Fruit fly (Drosophila melanogaster) whole organism, embryonic: Measurements from ENCODE around the gene CG18557.

ENCODE experiments used
- Bteb2 ChIP-seq: fragments of 200-800 bp; sonication (Bioruptor generic); optimal IDR thresholded peaks from 2 replicates; lab custom pipeline; 2016; ENCODE audit warnings: missing biosample characterization, missing genetic modification characterization
- CG1024 ChIP-seq: fragments of 200-800 bp; sonication (Bioruptor generic); IDR thresholded peaks from 2 replicates; pipeline ENCODE4 v1.3.6; 2022; ENCODE audit warnings: missing biosample characterization, missing genetic modification characterization
- CG11504 ChIP-seq: fragments of 200-800 bp; sonication (Bioruptor generic); optimal IDR thresholded peaks from 3 replicates; lab custom pipeline; 2019; ENCODE audit warnings: missing biosample characterization, mild to moderate bottlenecking, missing genetic modification characterization, moderate library complexity
- CG14710 ChIP-seq: fragments of 200-800 bp; sonication (Bioruptor generic); optimal IDR thresholded peaks from 3 replicates; lab custom pipeline; 2019; ENCODE audit warnings: missing biosample characterization, mild to moderate bottlenecking, missing genetic modification characterization, moderate library complexity
- CG15011 ChIP-seq: fragments of 200-800 bp; sonication (Bioruptor generic); optimal IDR thresholded peaks from 3 replicates; lab custom pipeline; 2018; ENCODE audit warnings: missing biosample characterization, mild to moderate bottlenecking, missing genetic modification characterization
- CG15269 ChIP-seq: fragments of 200-800 bp; sonication (Bioruptor generic); optimal IDR thresholded peaks from 2 replicates; lab custom pipeline; 2018; ENCODE audit warnings: missing biosample characterization, mild to moderate bottlenecking, missing genetic modification characterization, moderate library complexity
- CG15479 ChIP-seq: fragments of 200-800 bp; sonication (Bioruptor generic); optimal IDR thresholded peaks from 3 replicates; lab custom pipeline; 2019; ENCODE audit warnings: missing biosample characterization, mild to moderate bottlenecking, missing genetic modification characterization, moderate library complexity
- CG16863 ChIP-seq: fragments of 200-800 bp; sonication (Bioruptor generic); optimal IDR thresholded peaks from 3 replicates; lab custom pipeline; 2016; ENCODE audit warnings: missing biosample characterization, missing genetic modification characterization
- CG17829 ChIP-seq: fragments of 200-800 bp; optimal IDR thresholded peaks from 2 replicates; lab custom pipeline; 2019; ENCODE audit warnings: missing biosample characterization, mild to moderate bottlenecking, missing genetic modification characterization, moderate library complexity
- CG2129 ChIP-seq: fragments of 200-800 bp; sonication (Bioruptor generic); IDR thresholded peaks from 2 replicates; pipeline ENCODE4 v1.3.6; 2022; ENCODE audit warnings: missing biosample characterization, missing genetic modification characterization; ENCODE audit not compliant: partially characterized antibody
- CG3281 ChIP-seq: fragments of 200-800 bp; sonication (Bioruptor generic); optimal IDR thresholded peaks from 3 replicates; lab custom pipeline; 2017; ENCODE audit warnings: missing biosample characterization, mild to moderate bottlenecking, missing genetic modification characterization
- CG4424 ChIP-seq: fragments of 200-800 bp; sonication (Bioruptor generic); optimal IDR thresholded peaks from 3 replicates; lab custom pipeline; 2016; ENCODE audit warnings: missing biosample characterization, missing genetic modification characterization
- CG6689 ChIP-seq: fragments of 200-800 bp; sonication (Bioruptor generic); IDR thresholded peaks from 2 replicates; pipeline ENCODE4 v1.3.6; 2022; ENCODE audit warnings: missing biosample characterization, missing genetic modification characterization
- CG6854 ChIP-seq: fragments of 200-800 bp; sonication (Bioruptor generic); optimal IDR thresholded peaks from 3 replicates; lab custom pipeline; 2017; ENCODE audit warnings: missing biosample characterization, mild to moderate bottlenecking, missing genetic modification characterization
- CG7556 ChIP-seq: fragments of 200-800 bp; sonication (Bioruptor generic); optimal IDR thresholded peaks from 2 replicates; lab custom pipeline; 2017; ENCODE audit warnings: missing biosample characterization, mild to moderate bottlenecking, missing genetic modification characterization
- CG7987 ChIP-seq: fragments of 200-800 bp; sonication (Bioruptor generic); optimal IDR thresholded peaks from 2 replicates; lab custom pipeline; 2018; ENCODE audit warnings: missing biosample characterization, mild to moderate bottlenecking, missing genetic modification characterization, moderate library complexity
- Dip3 ChIP-seq: fragments of 200-800 bp; sonication (Bioruptor generic); optimal IDR thresholded peaks from 3 replicates; lab custom pipeline; 2016; ENCODE audit warnings: missing biosample characterization, missing genetic modification characterization
- Drgx ChIP-seq: fragments of 200-800 bp; sonication (Bioruptor generic); IDR thresholded peaks from 2 replicates; pipeline ENCODE4 v1.3.6; 2022; ENCODE audit warnings: missing biosample characterization, missing genetic modification characterization
- ERR ChIP-seq: fragments of 200-800 bp; sonication (Bioruptor generic); optimal IDR thresholded peaks from 2 replicates; lab custom pipeline; 2016; ENCODE audit warnings: missing biosample characterization, missing genetic modification characterization
- Fer3 ChIP-seq: fragments of 200-800 bp; sonication (Bioruptor generic); optimal IDR thresholded peaks from 2 replicates; lab custom pipeline; 2018; ENCODE audit warnings: missing biosample characterization, mild to moderate bottlenecking, missing genetic modification characterization, moderate library complexity
- Hand ChIP-seq: fragments of 200-800 bp; sonication (Bioruptor generic); optimal IDR thresholded peaks from 2 replicates; lab custom pipeline; 2017; ENCODE audit warnings: mild to moderate bottlenecking, missing biosample characterization, missing genetic modification reagents, missing genetic modification characterization
- Hr51 ChIP-seq, 2 experiments: fragments of 200-800 bp; sonication (Bioruptor generic); optimal IDR thresholded peaks; 2 replicates in 1 of 2; 3 replicates in 1 of 2; lab custom pipeline; 2016 to 2018; ENCODE audit warnings: missing biosample characterization in 2 of 2, missing genetic modification characterization in 2 of 2, mild to moderate bottlenecking in 1 of 2, moderate library complexity in 1 of 2
- Jarid2 ChIP-seq: fragments of 200-800 bp; sonication (Bioruptor generic); optimal IDR thresholded peaks from 3 replicates; lab custom pipeline; 2017; ENCODE audit warnings: mild to moderate bottlenecking, missing biosample characterization, missing genetic modification reagents, missing genetic modification characterization
- Ptx1 ChIP-seq: fragments of 200-800 bp; sonication (Bioruptor generic); IDR thresholded peaks from 2 replicates; pipeline ENCODE4 v1.3.6; 2022; ENCODE audit warnings: missing biosample characterization, missing genetic modification characterization
- Side ChIP-seq: fragments of 200-800 bp; sonication (Bioruptor generic); optimal IDR thresholded peaks from 2 replicates; lab custom pipeline; 2016; ENCODE audit warnings: missing biosample characterization, missing genetic modification characterization
- Sox100B ChIP-seq: fragments of 200-800 bp; sonication (Bioruptor generic); optimal IDR thresholded peaks from 3 replicates; lab custom pipeline; 2018; ENCODE audit warnings: missing biosample characterization, mild to moderate bottlenecking, missing genetic modification characterization
- Sox102F ChIP-seq: fragments of 200-800 bp; sonication (Bioruptor generic); optimal IDR thresholded peaks from 2 replicates; lab custom pipeline; 2018; ENCODE audit warnings: missing biosample characterization, mild to moderate bottlenecking, missing genetic modification characterization, moderate library complexity
- Ssrp ChIP-seq: fragments of 200-800 bp; sonication (Bioruptor generic); optimal IDR thresholded peaks from 2 replicates; lab custom pipeline; 2018; ENCODE audit warnings: missing biosample characterization, mild to moderate bottlenecking, missing genetic modification characterization, moderate library complexity
- TFAM ChIP-seq: fragments of 200-800 bp; sonication (Bioruptor generic); optimal IDR thresholded peaks from 2 replicates; lab custom pipeline; 2017; ENCODE audit warnings: missing biosample characterization, missing genetic modification characterization, inconsistent platforms
- bbx ChIP-seq: fragments of 200-800 bp; sonication (Bioruptor generic); IDR thresholded peaks from 2 replicates; pipeline ENCODE4 v1.3.6; 2022; ENCODE audit warnings: missing biosample characterization, missing genetic modification characterization; ENCODE audit not compliant: partially characterized antibody
- br ChIP-seq: fragments of >200 bp; optimal IDR thresholded peaks from 2 replicates; lab custom pipeline; 2017
- cg ChIP-seq: fragments of 200-800 bp; sonication (Bioruptor generic); optimal IDR thresholded peaks from 3 replicates; lab custom pipeline; 2019; ENCODE audit warnings: missing biosample characterization, mild to moderate bottlenecking, missing genetic modification characterization, moderate library complexity
- dysf ChIP-seq: fragments of 200-800 bp; sonication (Bioruptor generic); IDR thresholded peaks from 3 replicates; pipeline ENCODE4 v1.3.6; 2022; ENCODE audit warnings: missing biosample characterization, missing genetic modification characterization
- eve ChIP-seq, 2 experiments: fragments of >200 bp; optimal IDR thresholded peaks; 2 replicates each; lab custom pipeline; 2017; ENCODE audit warnings: missing biosample characterization in 2 of 2, missing genetic modification characterization in 2 of 2
- gsb ChIP-seq: fragments of 200-800 bp; sonication (Bioruptor generic); IDR thresholded peaks from 2 replicates; pipeline ENCODE4 v1.3.6; 2022; ENCODE audit warnings: missing biosample characterization, missing genetic modification characterization
- her ChIP-seq: fragments of 200-800 bp; sonication (Bioruptor generic); optimal IDR thresholded peaks from 2 replicates; lab custom pipeline; 2016; ENCODE audit warnings: missing biosample characterization, missing genetic modification characterization
- kay ChIP-seq: fragments of 200-800 bp; sonication (Bioruptor generic); optimal IDR thresholded peaks from 2 replicates; lab custom pipeline; 2016; ENCODE audit warnings: missing biosample characterization, missing genetic modification characterization
- ken ChIP-seq: fragments of 200-800 bp; sonication (Bioruptor generic); IDR thresholded peaks from 3 replicates; pipeline ENCODE4 v1.3.6; 2022; ENCODE audit warnings: missing biosample characterization, missing genetic modification characterization
- lab ChIP-seq: fragments of 200-800 bp; sonication (Bioruptor generic); optimal IDR thresholded peaks from 3 replicates; lab custom pipeline; 2017; ENCODE audit warnings: missing biosample characterization, missing genetic modification characterization, mild to moderate bottlenecking, moderate library complexity, missing genetic modification reagents
- lilli ChIP-seq: fragments of 200-800 bp; sonication (Bioruptor generic); optimal IDR thresholded peaks from 3 replicates; lab custom pipeline; 2016; ENCODE audit warnings: missing biosample characterization, missing genetic modification characterization
- odd ChIP-seq: fragments of 200-800 bp; sonication (Bioruptor generic); optimal IDR thresholded peaks from 2 replicates; lab custom pipeline; 2017; ENCODE audit warnings: missing biosample characterization, mild to moderate bottlenecking, missing genetic modification characterization
- phol ChIP-seq: fragments of 200-800 bp; sonication (Bioruptor generic); optimal IDR thresholded peaks from 3 replicates; lab custom pipeline; 2018; ENCODE audit warnings: missing biosample characterization, mild to moderate bottlenecking, missing genetic modification characterization, moderate library complexity
- rib ChIP-seq: fragments of 200-800 bp; sonication (Bioruptor generic); IDR thresholded peaks from 2 replicates; pipeline ENCODE4 v1.3.6; 2022; ENCODE audit warnings: missing biosample characterization, missing genetic modification characterization
- scrt ChIP-seq: fragments of 200-800 bp; sonication (Bioruptor generic); optimal IDR thresholded peaks from 2 replicates; lab custom pipeline; 2018; ENCODE audit warnings: missing biosample characterization, mild to moderate bottlenecking, missing genetic modification characterization, moderate library complexity
- sug ChIP-seq: fragments of 200-800 bp; optimal IDR thresholded peaks from 2 replicates; lab custom pipeline; 2019; ENCODE audit warnings: missing biosample characterization, mild to moderate bottlenecking, missing genetic modification characterization, moderate library complexity
- tin ChIP-seq: fragments of 200-800 bp; sonication (Bioruptor generic); optimal IDR thresholded peaks from 3 replicates; lab custom pipeline; 2016; ENCODE audit warnings: missing biosample characterization, missing genetic modification characterization
- zfh1 ChIP-seq: fragments of 200-800 bp; sonication (Bioruptor generic); IDR thresholded peaks from 3 replicates; pipeline ENCODE4 v1.3.6; 2022; ENCODE audit warnings: missing biosample characterization, missing genetic modification characterization

Gene CG18557

dm6 chr2L:2857862-2858734, 12.6 kb upstream of the CG18557 start (continued):
- TF ChIP-seq Drgx (peak; percentile 83), scrt (peak; percentile 43), Hr51 (GFP tag; optimal IDR thresholded peaks at IDR 0.05; lab: Kevin White, UChicago) (peak in 1 of 2 experiments; percentile 42), CG14710 (tag; lab: Kevin White, UChicago) (no peak), odd (GFP tag; lab: Kevin White, UChicago) (no peak), eve (GFP tag; optimal IDR thresholded peaks at IDR 0.05; lab: Kevin White, UChicago) (peak in 1 of 2 experiments; percentile 22), Ptx1 (GFP tag; lab: Robert Waterston, UW) (peak; percentile 30; the same call in 1 of the 2 replicates), CG1024 (no peak), lilli (GFP tag; lab: Kevin White, UChicago) (peak; percentile 31), zfh1 (no peak), ERR (GFP tag; lab: Kevin White, UChicago) (peak; percentile 19), ken (peak; percentile 58; the same call in 1 of the 3 replicates), CG6689 (GFP tag; lab: Robert Waterston, UW) (0 out of 2 replicates have a peak, but pooled peaks have one; percentile 23), CG15011 (GFP tag; lab: Kevin White, UChicago) (peak; percentile 24), CG15479 (GFP tag; lab: Kevin White, UChicago) (peak; percentile 74), CG2129 (GFP tag; lab: Robert Waterston, UW) (no peak), kay (GFP tag; lab: Kevin White, UChicago) (peak; percentile 28), tin (GFP tag; lab: Kevin White, UChicago) (peak; percentile 7), Hand (GFP tag; lab: Kevin White, UChicago) (no peak), cg (GFP tag; lab: Kevin White, UChicago) (peak; percentile 85), br (lab: Kevin White, UChicago) (no peak), Jarid2 (no peak), Bteb2 (GFP tag; lab: Kevin White, UChicago) (no peak), TFAM (GFP tag; lab: Kevin White, UChicago) (no peak), Sox100B (GFP tag; lab: Kevin White, UChicago) (peak; percentile 11), rib (peak; percentile 76; the same call in 1 of the 2 replicates), dysf (0 out of 3 replicates have a peak, but pooled peaks have one; percentile 40), Side (GFP tag; lab: Kevin White, UChicago) (peak; percentile 3), CG17829 (tag; lab: Kevin White, UChicago) (no peak), CG3281 (GFP tag; lab: Kevin White, UChicago) (peak; percentile 23), Dip3 (GFP tag; lab: Kevin White, UChicago) (no peak), lab (GFP tag; lab: Kevin White, UChicago) (peak; percentile 60), Sox102F (peak; percentile 43), Fer3 (tag; lab: Kevin White, UChicago) (peak; percentile 16), CG16863 (GFP tag; lab: Kevin White, UChicago) (no peak), CG4424 (GFP tag; lab: Kevin White, UChicago) (peak; percentile 17), CG15269 (tag; lab: Kevin White, UChicago) (peak; percentile 25), CG11504 (peak; percentile 24), sug (tag; lab: Kevin White, UChicago) (peak; percentile 44), CG7556 (peak; percentile 14), bbx (GFP tag; lab: Robert Waterston, UW) (0 out of 2 replicates have a peak, but pooled peaks have one; percentile 14), CG6854 (GFP tag; lab: Kevin White, UChicago) (peak; percentile 3), Ssrp (tag; lab: Kevin White, UChicago) (peak; percentile 55), CG7987 (GFP tag; lab: Kevin White, UChicago) (peak; percentile 44), phol (peak; percentile 24), gsb (GFP tag; lab: Robert Waterston, UW) (no peak), her (GFP tag; lab: Kevin White, UChicago) (peak; percentile 14)
